Worm (Caenorhabditis elegans) whole organism, late embryonic: Measurements from ENCODE around the gene rme-1.

Experiments used
- C08G9.2 ChIP-seq: sonication (generic microtip); optimal IDR thresholded peaks from 2 replicates; lab custom pipeline; 2016; ENCODE audit warnings: mild to moderate bottlenecking, missing genetic modification characterization, moderate library complexity, missing compliant biosample characterization
- C38D4.7 ChIP-seq: fragments of 200-800 bp; sonication (Bioruptor generic); optimal IDR thresholded peaks from 2 replicates; lab custom pipeline; 2018; ENCODE audit warnings: mild to moderate bottlenecking, missing genetic modification characterization, moderate library complexity, missing compliant biosample characterization
- F13H6.1 ChIP-seq: sonication (generic microtip); optimal IDR thresholded peaks from 2 replicates; lab custom pipeline; 2016; ENCODE audit warnings: missing genetic modification characterization, missing compliant biosample characterization
- K09A11.1 ChIP-seq: sonication (generic microtip); optimal IDR thresholded peaks from 2 replicates; lab custom pipeline; 2017; ENCODE audit warnings: antibody characterized with exemption, mild to moderate bottlenecking, missing genetic modification characterization, missing compliant biosample characterization; ENCODE audit not compliant: insufficient read depth
- T23F11.4 ChIP-seq: fragments of 200-800 bp; sonication (Bioruptor generic); optimal IDR thresholded peaks from 2 replicates; lab custom pipeline; 2018; ENCODE audit warnings: mild to moderate bottlenecking, missing genetic modification characterization, missing compliant biosample characterization
- Y22D7AL.16 ChIP-seq: sonication (generic microtip); optimal IDR thresholded peaks from 2 replicates; lab custom pipeline; 2016; ENCODE audit warnings: missing genetic modification characterization, missing compliant biosample characterization
- ama-1 ChIP-seq: fragments of 150-350 bp; optimal IDR thresholded peaks from 2 replicates; lab custom pipeline; 2014
- ceh-14 ChIP-seq: sonication (generic microtip); optimal IDR thresholded peaks from 2 replicates; lab custom pipeline; 2016; ENCODE audit warnings: missing genotype, missing genetic modification characterization, missing compliant biosample characterization
- ceh-18 ChIP-seq: sonication (generic microtip); optimal IDR thresholded peaks from 2 replicates; lab custom pipeline; 2016; ENCODE audit warnings: missing genetic modification characterization, missing compliant biosample characterization
- ceh-19 ChIP-seq: fragments of 200-800 bp; sonication (Bioruptor generic); optimal IDR thresholded peaks from 2 replicates; lab custom pipeline; 2018; ENCODE audit warnings: mild to moderate bottlenecking, missing genetic modification characterization, missing compliant biosample characterization
- ceh-24 ChIP-seq: sonication (generic microtip); optimal IDR thresholded peaks from 2 replicates; lab custom pipeline; 2016; ENCODE audit warnings: mild to moderate bottlenecking, missing genetic modification characterization, missing compliant biosample characterization
- ceh-30 ChIP-seq: fragments of 150-350 bp; optimal IDR thresholded peaks from 2 replicates; lab custom pipeline; 2014; ENCODE audit warnings: missing biosample characterization, missing genetic modification characterization
- ceh-34 ChIP-seq: sonication (generic microtip); optimal IDR thresholded peaks from 2 replicates; lab custom pipeline; 2016; ENCODE audit warnings: mild to moderate bottlenecking, missing genetic modification characterization, missing compliant biosample characterization
- ceh-45 ChIP-seq: fragments of 200-800 bp; sonication (Bioruptor generic); IDR thresholded peaks from 2 replicates; pipeline ENCODE4 v1.3.6; 2022; ENCODE audit warnings: missing genetic modification reagents, missing genetic modification characterization, missing compliant biosample characterization
- ceh-48 ChIP-seq: sonication (generic microtip); optimal IDR thresholded peaks from 2 replicates; lab custom pipeline; 2016; ENCODE audit warnings: missing genetic modification characterization, inconsistent platforms, missing compliant biosample characterization
- ceh-9 ChIP-seq: sonication (generic microtip); optimal IDR thresholded peaks from 2 replicates; lab custom pipeline; 2016; ENCODE audit warnings: mild to moderate bottlenecking, missing genetic modification characterization, inconsistent platforms, missing compliant biosample characterization
- che-1 ChIP-seq: sonication (generic microtip); optimal IDR thresholded peaks from 2 replicates; lab custom pipeline; 2016; ENCODE audit warnings: mild to moderate bottlenecking, missing genetic modification characterization, missing compliant biosample characterization
- dmd-4 ChIP-seq: sonication (generic microtip); optimal IDR thresholded peaks from 2 replicates; lab custom pipeline; 2016; ENCODE audit warnings: borderline replicate concordance, missing genetic modification characterization, missing compliant biosample characterization
- elt-4 ChIP-seq: sonication (generic microtip); optimal IDR thresholded peaks from 2 replicates; lab custom pipeline; 2016; ENCODE audit warnings: missing genetic modification characterization, missing compliant biosample characterization
- ets-4 ChIP-seq: sonication (generic microtip); optimal IDR thresholded peaks from 2 replicates; lab custom pipeline; 2016; ENCODE audit warnings: missing genetic modification characterization, missing compliant biosample characterization
- fax-1 ChIP-seq: sonication (generic microtip); optimal IDR thresholded peaks from 2 replicates; lab custom pipeline; 2016; ENCODE audit warnings: missing genotype, missing genetic modification characterization, missing compliant biosample characterization
- fkh-6 ChIP-seq: sonication (generic microtip); optimal IDR thresholded peaks from 2 replicates; lab custom pipeline; 2016; ENCODE audit warnings: missing genetic modification characterization, missing compliant biosample characterization
- gmeb-2 ChIP-seq: sonication (generic microtip); optimal IDR thresholded peaks from 2 replicates; lab custom pipeline; 2016; ENCODE audit warnings: missing genetic modification characterization, inconsistent platforms, missing compliant biosample characterization
- hlh-13 ChIP-seq: fragments of 200-800 bp; sonication (Bioruptor generic); optimal IDR thresholded peaks from 2 replicates; lab custom pipeline; 2018; ENCODE audit warnings: mild to moderate bottlenecking, missing genetic modification characterization, missing compliant biosample characterization
- hlh-30 ChIP-seq: sonication (generic microtip); optimal IDR thresholded peaks from 2 replicates; lab custom pipeline; 2017; ENCODE audit warnings: antibody characterized with exemption, missing genetic modification characterization, missing compliant biosample characterization; ENCODE audit not compliant: insufficient read depth
- hlh-8 ChIP-seq: sonication (generic microtip); optimal IDR thresholded peaks from 2 replicates; lab custom pipeline; 2016; ENCODE audit warnings: missing genotype, missing genetic modification characterization, missing compliant biosample characterization
- lim-6 ChIP-seq: sonication (generic microtip); optimal IDR thresholded peaks from 2 replicates; lab custom pipeline; 2016; ENCODE audit warnings: missing genetic modification characterization, missing compliant biosample characterization
- madf-2 ChIP-seq: sonication (generic microtip); optimal IDR thresholded peaks from 2 replicates; lab custom pipeline; 2017; ENCODE audit warnings: missing genetic modification characterization, missing compliant biosample characterization
- nhr-232 ChIP-seq: sonication (generic microtip); optimal IDR thresholded peaks from 2 replicates; lab custom pipeline; 2016; ENCODE audit warnings: missing genetic modification characterization, missing compliant biosample characterization
- odd-2 ChIP-seq: sonication (generic microtip); optimal IDR thresholded peaks from 2 replicates; lab custom pipeline; 2017; ENCODE audit warnings: antibody characterized with exemption, mild to moderate bottlenecking, missing genetic modification characterization, missing compliant biosample characterization
- pag-3 ChIP-seq: sonication (generic microtip); optimal IDR thresholded peaks from 2 replicates; lab custom pipeline; 2016; ENCODE audit warnings: missing compliant biosample characterization, missing genetic modification characterization, borderline replicate concordance
- pax-1 ChIP-seq: fragments of 150-350 bp; optimal IDR thresholded peaks from 2 replicates; lab custom pipeline; 2014; ENCODE audit warnings: missing biosample characterization, missing genetic modification characterization
- pqm-1 ChIP-seq: sonication (generic microtip); optimal IDR thresholded peaks from 2 replicates; lab custom pipeline; 2016; ENCODE audit warnings: missing genetic modification characterization, missing compliant biosample characterization
- ref-2 ChIP-seq: sonication (generic microtip); optimal IDR thresholded peaks from 2 replicates; lab custom pipeline; 2016; ENCODE audit warnings: missing genetic modification characterization, missing compliant biosample characterization
- sdc-2 ChIP-seq: sonication (generic microtip); optimal IDR thresholded peaks from 2 replicates; lab custom pipeline; 2016; ENCODE audit warnings: missing genotype, missing genetic modification characterization, missing compliant biosample characterization
- sox-2 ChIP-seq: fragments of 200-800 bp; sonication (Bioruptor generic); IDR thresholded peaks from 2 replicates; pipeline ENCODE4 v1.3.6; 2022; ENCODE audit warnings: missing genetic modification reagents, missing genetic modification characterization, missing compliant biosample characterization
- tbx-2 ChIP-seq: sonication (generic microtip); optimal IDR thresholded peaks from 2 replicates; lab custom pipeline; 2016; ENCODE audit warnings: missing genetic modification characterization, missing compliant biosample characterization
- unc-3 ChIP-seq, 2 experiments: fragments of 200-800 bp in 1 of 2; sonication (Bioruptor generic) in 1 of 2; sonication (generic microtip) in 1 of 2; conservative IDR thresholded peaks in 1 of 2; optimal IDR thresholded peaks in 1 of 2; 2 replicates each; pipeline versions ENCODE4 v1.3.6 to Lab custom; 2016 to 2022; ENCODE audit warnings: missing compliant biosample characterization in 2 of 2, missing genetic modification characterization in 2 of 2, missing genetic modification reagents in 1 of 2
- unc-55 ChIP-seq: sonication (generic microtip); optimal IDR thresholded peaks from 2 replicates; lab custom pipeline; 2017; ENCODE audit warnings: missing biosample characterization, missing genetic modification reagents, missing genetic modification characterization
- ztf-16 ChIP-seq: sonication (generic microtip); optimal IDR thresholded peaks from 2 replicates; lab custom pipeline; 2017; ENCODE audit warnings: missing genetic modification characterization, missing compliant biosample characterization

Gene rme-1

DNA sequence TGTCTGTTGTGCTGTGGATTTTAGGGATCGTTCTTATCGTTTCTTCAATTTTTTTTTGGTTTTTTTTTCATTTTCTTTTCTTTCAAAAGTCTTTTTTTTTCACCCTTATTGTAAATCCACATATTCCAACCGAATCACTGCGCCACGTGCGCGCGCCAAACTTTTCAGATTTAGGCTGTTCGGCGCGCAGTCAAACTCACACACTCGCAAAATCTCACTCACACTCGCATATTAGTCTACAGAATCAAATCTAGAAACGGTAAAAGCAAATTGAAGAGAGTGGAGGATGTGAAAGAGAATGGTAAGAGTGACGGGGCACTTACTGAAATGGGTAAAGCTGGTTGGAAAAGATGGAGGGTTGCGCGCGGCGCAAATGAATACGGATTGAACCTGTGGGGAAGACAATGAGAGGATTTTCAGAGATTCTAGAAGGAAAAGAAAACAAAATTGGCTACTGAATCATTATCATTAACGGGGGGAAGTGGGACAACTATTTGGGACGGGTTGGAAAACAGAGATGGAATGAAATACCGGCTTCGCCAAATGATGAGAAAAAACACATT, 13.6 kb downstream of the rme-1 start:
- no peak for TF ChIP-seq C38D4.7 (GFP tag; lab: Kevin White, UChicago)
- TF ChIP-seq dmd-4 (tag; lab: Kevin White, UChicago), result peak; percentile 36
- no peak for TF ChIP-seq ceh-34 (tag; lab: Kevin White, UChicago)
- peak; percentile 52 for TF ChIP-seq hlh-13 (GFP tag; lab: Kevin White, UChicago)
- no peak for TF ChIP-seq ceh-9 (tag; lab: Kevin White, UChicago)
- TF ChIP-seq C08G9.2 (tag; lab: Kevin White, UChicago), result peak; percentile 13
- TF ChIP-seq lim-6 (tag; lab: Kevin White, UChicago), result no peak
- no peak for TF ChIP-seq ama-1 (lab: Kevin White, UChicago)

DNA sequence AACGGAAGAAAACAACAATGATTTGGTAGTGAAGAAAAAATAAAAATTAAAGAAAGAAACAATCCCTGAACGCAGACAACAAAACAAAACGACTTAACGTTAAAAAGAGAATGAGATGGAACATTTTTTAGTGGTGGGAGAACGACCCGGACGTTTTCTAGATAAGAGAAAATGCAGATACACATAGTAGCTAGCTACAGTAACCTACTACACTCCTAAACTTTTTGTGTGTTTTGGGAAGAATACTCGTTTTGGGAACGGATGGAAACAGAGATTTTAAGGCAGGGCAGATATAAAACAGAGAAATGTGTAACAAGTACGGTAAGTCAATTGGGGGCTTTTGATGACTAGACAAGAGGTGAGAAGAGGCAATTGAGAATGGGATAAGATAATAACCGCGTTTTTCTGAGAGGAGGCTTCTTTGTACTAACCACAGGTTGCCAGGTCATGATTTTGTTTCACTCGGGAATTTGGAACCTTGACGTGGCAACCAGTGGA, 14.1 kb downstream of the rme-1 start:
- TF ChIP-seq madf-2 (tag; lab: Kevin White, UChicago), result no peak
- no peak for TF ChIP-seq ama-1 (lab: Kevin White, UChicago)
- TF ChIP-seq ceh-14 (tag; lab: Kevin White, UChicago), result no peak
- no peak for TF ChIP-seq ets-4 (tag; lab: Kevin White, UChicago)
- no peak for TF ChIP-seq T23F11.4 (GFP tag; lab: Kevin White, UChicago)
- TF ChIP-seq sdc-2 (tag; lab: Kevin White, UChicago), result no peak
- TF ChIP-seq tbx-2 (tag; lab: Kevin White, UChicago), result no peak
- no peak for TF ChIP-seq elt-4
- no peak for TF ChIP-seq sox-2
- TF ChIP-seq hlh-8 (tag; lab: Kevin White, UChicago), result no peak
- no peak for TF ChIP-seq fkh-6 (tag; lab: Kevin White, UChicago)
- TF ChIP-seq hlh-13 (GFP tag; lab: Kevin White, UChicago), result no peak
- TF ChIP-seq dmd-4 (tag; lab: Kevin White, UChicago), result no peak
- TF ChIP-seq ceh-24 (tag; lab: Kevin White, UChicago), result no peak
- no peak for TF ChIP-seq hlh-30
- TF ChIP-seq ref-2 (tag; lab: Kevin White, UChicago), result no peak
- TF ChIP-seq, all 69 proteins: peak for 0

DNA sequence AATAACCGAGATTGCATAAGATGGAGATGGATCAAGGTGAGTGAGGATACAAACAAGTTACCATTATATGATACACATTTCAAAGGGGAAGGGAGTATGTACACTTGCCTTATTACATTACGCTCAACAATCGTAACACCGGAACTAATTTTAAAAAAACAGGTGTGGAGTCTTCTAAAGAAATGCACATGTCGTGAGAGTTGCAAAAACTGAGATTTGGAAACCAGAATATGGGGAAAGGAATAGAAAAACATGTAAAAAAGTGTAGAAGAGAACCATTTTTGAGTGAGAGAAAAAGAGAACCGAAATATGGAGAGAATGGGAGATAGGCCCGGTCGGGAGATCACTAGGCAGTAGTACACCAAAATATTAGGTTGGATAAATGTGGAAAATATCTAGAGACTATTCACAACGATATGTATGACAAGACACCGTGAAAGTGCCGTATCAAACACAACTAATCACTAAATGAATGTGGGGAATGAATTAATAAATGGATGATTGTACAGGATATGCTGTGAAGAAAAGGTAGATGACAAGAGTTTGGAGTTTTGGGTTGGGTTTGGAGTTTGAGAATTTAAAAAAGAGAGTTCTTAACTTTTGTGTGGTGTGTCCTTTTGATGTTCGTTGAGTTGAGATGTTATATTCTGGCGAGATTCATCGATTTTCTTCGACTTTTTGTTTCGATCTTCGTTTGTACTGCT, 14.8 kb downstream of the rme-1 start:
- TF ChIP-seq pax-1 (tag; lab: Kevin White, UChicago) (no peak), elt-4 (no peak), odd-2 (tag; lab: Kevin White, UChicago) (no peak)

DNA sequence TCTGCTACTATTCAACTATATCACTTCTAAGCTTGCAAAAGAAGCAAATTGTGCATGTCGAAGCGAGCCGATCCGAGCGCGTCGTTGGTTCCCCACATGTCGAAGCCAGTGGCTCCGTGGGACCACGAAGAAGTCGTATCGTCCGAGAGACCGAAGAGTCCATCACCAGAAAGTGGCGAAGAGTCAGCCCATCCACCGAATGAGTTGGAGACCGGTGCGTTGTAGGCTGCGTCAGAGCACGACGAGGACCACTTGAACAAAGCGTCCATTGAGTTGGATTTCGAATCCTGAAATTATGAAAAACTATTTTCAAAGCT, 15.3 kb downstream of the rme-1 start:
- TF ChIP-seq C08G9.2 (tag; lab: Kevin White, UChicago), result no peak
- no peak for TF ChIP-seq ceh-18
- no peak for TF ChIP-seq hlh-8 (tag; lab: Kevin White, UChicago)
- TF ChIP-seq, all 69 proteins: peak for 0

DNA sequence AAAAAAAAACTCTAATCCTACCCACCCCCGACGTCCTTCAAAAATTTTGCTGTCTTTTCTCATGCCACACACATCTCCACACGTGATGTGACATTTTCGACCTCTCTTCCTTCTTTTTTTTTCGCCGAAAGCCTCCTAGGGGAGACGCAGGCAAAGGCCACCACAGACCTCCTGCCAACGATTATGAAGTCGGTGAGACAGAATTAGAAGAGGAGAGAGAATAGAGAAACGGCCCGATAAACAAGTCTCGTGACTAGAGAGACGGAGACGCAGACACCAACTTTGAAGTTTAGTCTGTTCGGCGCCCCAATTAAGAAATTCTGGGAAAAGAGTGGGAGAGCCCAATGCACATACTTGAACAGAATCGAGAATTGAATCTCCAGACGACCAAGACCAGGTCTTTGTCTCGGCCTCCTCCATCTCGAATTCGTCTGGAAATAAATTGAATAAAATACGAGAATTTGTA, 15.8 kb downstream of the rme-1 start:
- TF ChIP-seq che-1 (tag; lab: Kevin White, UChicago), result peak; percentile 29
- no peak for TF ChIP-seq Y22D7AL.16
- peak; percentile 12 for TF ChIP-seq ztf-16
- no peak for TF ChIP-seq gmeb-2 (tag; lab: Kevin White, UChicago)
- no peak for TF ChIP-seq fax-1 (tag; lab: Kevin White, UChicago)
- TF ChIP-seq ets-4 (tag; lab: Kevin White, UChicago), result peak; percentile 22
- TF ChIP-seq odd-2 (tag; lab: Kevin White, UChicago), result no peak
- peak; percentile 80 for TF ChIP-seq tbx-2 (tag; lab: Kevin White, UChicago)
- peak; percentile 8 for TF ChIP-seq pqm-1 (tag; lab: Kevin White, UChicago)
- TF ChIP-seq ceh-19 (GFP tag; lab: Kevin White, UChicago), result peak; percentile 20
- no peak for TF ChIP-seq nhr-232 (tag; lab: Kevin White, UChicago)
- TF ChIP-seq K09A11.1 (tag; lab: Kevin White, UChicago), result peak; percentile 64
- 0 out of 2 replicates have a peak, but pooled peaks have one; percentile 17 for TF ChIP-seq ceh-45 (GFP tag; lab: Robert Waterston, UW)
- no peak for TF ChIP-seq pag-3
- TF ChIP-seq ceh-30 (tag; lab: Kevin White, UChicago), result peak; percentile 46
- TF ChIP-seq madf-2 (tag; lab: Kevin White, UChicago), result no peak
- TF ChIP-seq hlh-8 (tag; lab: Kevin White, UChicago), result no peak
- peak; percentile 92 for TF ChIP-seq ceh-18
- TF ChIP-seq ceh-48 (tag; lab: Kevin White, UChicago), result no peak
- no peak for TF ChIP-seq ceh-9 (tag; lab: Kevin White, UChicago)
- peak; percentile 20; the same call in 1 of the 2 replicates for TF ChIP-seq unc-3 (GFP tag; conservative IDR thresholded peaks at IDR 0.05; lab: Robert Waterston, UW)
- peak; percentile 75 for TF ChIP-seq unc-3 (tag; optimal IDR thresholded peaks at IDR 0.05; lab: Kevin White, UChicago)
- peak; percentile 93 for TF ChIP-seq unc-55 (GFP tag; lab: Kevin White, UChicago)
- TF ChIP-seq ama-1 (lab: Kevin White, UChicago), result peak; percentile 59
- TF ChIP-seq C08G9.2 (tag; lab: Kevin White, UChicago), result no peak
- TF ChIP-seq F13H6.1 (tag; lab: Kevin White, UChicago), result peak; percentile 71
